Worm (Caenorhabditis elegans) whole organism, young adult: ENCODE results near the gene F20D6.5.

Experiments
- Y67H2A.10 ChIP-seq: fragments of 200-800 bp; sonication (Bioruptor generic); conservative IDR thresholded peaks from 2 replicates; pipeline ENCODE4 v1.3.6; 2022; ENCODE audit warnings: missing genetic modification reagents, missing genetic modification characterization, missing compliant biosample characterization
- ama-1 ChIP-seq, 3 experiments: fragments of 150-350 bp in 1 of 3; sonication (generic microtip) in 2 of 3; optimal IDR thresholded peaks; 2 replicates each; lab custom pipeline; 2014 to 2018; ENCODE audit warnings: missing biosample characterization in 2 of 3, missing genetic modification characterization in 2 of 3, missing genetic modification reagents in 2 of 3
- ceh-27 ChIP-seq: fragments of 200-800 bp; sonication (Bioruptor generic); optimal IDR thresholded peaks from 2 replicates; lab custom pipeline; 2018; ENCODE audit warnings: mild to moderate bottlenecking, missing genetic modification characterization, moderate library complexity, missing compliant biosample characterization
- fkh-3 ChIP-seq: sonication (generic microtip); optimal IDR thresholded peaks from 2 replicates; lab custom pipeline; 2016; ENCODE audit warnings: mild to moderate bottlenecking, missing genetic modification characterization, missing compliant biosample characterization
- hlh-12 ChIP-seq: sonication (generic microtip); optimal IDR thresholded peaks from 2 replicates; lab custom pipeline; 2016; ENCODE audit warnings: missing genetic modification characterization, missing compliant biosample characterization
- lin-54 ChIP-seq: fragments of 200-800 bp; sonication (Bioruptor generic); optimal IDR thresholded peaks from 2 replicates; lab custom pipeline; 2018; ENCODE audit warnings: mild to moderate bottlenecking, missing genetic modification characterization, missing compliant biosample characterization
- sdz-38 ChIP-seq: sonication (generic microtip); optimal IDR thresholded peaks from 2 replicates; lab custom pipeline; 2016; ENCODE audit warnings: missing genotype, missing genetic modification characterization, missing compliant biosample characterization
- sea-2 ChIP-seq: fragments of 200-800 bp; sonication (Bioruptor generic); IDR thresholded peaks from 2 replicates; pipeline ENCODE4 v1.3.6; 2022; ENCODE audit warnings: missing genetic modification characterization, missing compliant biosample characterization
- snpc-4 ChIP-seq, 5 experiments: fragments of 150-350 bp in 1 of 5; sonication (generic microtip) in 4 of 5; optimal IDR thresholded peaks; 2 replicates each; lab custom pipeline; 2014 to 2018; ENCODE audit warnings: missing genetic modification characterization in 5 of 5, missing biosample characterization in 3 of 5, antibody characterized with exemption in 2 of 5, mild to moderate bottlenecking in 2 of 5, missing compliant biosample characterization in 2 of 5, missing genotype in 2 of 5, moderate library complexity in 2 of 5, missing genetic modification reagents in 1 of 5
- tbp1 ChIP-seq: fragments of 200-800 bp; sonication (Bioruptor generic); optimal IDR thresholded peaks from 2 replicates; lab custom pipeline; 2018; ENCODE audit warnings: mild to moderate bottlenecking, missing genetic modification characterization, missing compliant biosample characterization
- unc-62 ChIP-seq: fragments of 150-350 bp; optimal IDR thresholded peaks from 2 replicates; lab custom pipeline; 2014; ENCODE audit warnings: missing biosample characterization, missing genetic modification reagents, missing genetic modification characterization

- TF ChIP-seq tbp1 (GFP tag; lab: Kevin White, UChicago) (no peak), ama-1 (optimal IDR thresholded peaks at IDR 0.05; lab: Kevin White, UChicago) (no peak), ama-1 (GFP tag; optimal IDR thresholded peaks at IDR 0.05; lab: Kevin White, UChicago) (no peak), snpc-4 (GFP tag; optimal IDR thresholded peaks at IDR 0.05; lab: Kevin White, UChicago) (no peak), snpc-4 (tag; optimal IDR thresholded peaks at IDR 0.05; lab: Kevin White, UChicago) (no peak), Y67H2A.10 (GFP tag; lab: Robert Waterston, UW) (0 out of 2 replicates have a peak, but pooled peaks have one; percentile 24), sdz-38 (tag; lab: Kevin White, UChicago) (no peak), lin-54 (no peak), ceh-27 (GFP tag; lab: Kevin White, UChicago) (no peak), unc-62 (no peak), sea-2 (GFP tag; lab: Robert Waterston, UW) (no peak), fkh-3 (tag; lab: Kevin White, UChicago) (no peak), hlh-12 (tag; lab: Kevin White, UChicago) (no peak)
Measured at ce11 chrV:8178914-8179542, 17.3 kb downstream of the F20D6.5 start, which contains the start of gene srp-7.
